Fruit fly (Drosophila melanogaster): ENCODE measurements around the gene CG14443.

Gene CG14443

dm6 chrX:6661880-6662279, 28.1 kb downstream of the CG14443 start:
- peak; percentile 12 for TF ChIP-seq pdm3 (GFP tag; optimal IDR thresholded peaks at IDR 0.05)
- no peak for TF ChIP-seq CG6808 (GFP tag; optimal IDR thresholded peaks at IDR 0.05)
- peak; percentile 44; the same call in 1 of the 3 replicates for TF ChIP-seq eg (GFP tag; IDR thresholded peaks at IDR 0.05)
- peak; percentile 9 for TF ChIP-seq Sox14 (GFP tag; optimal IDR thresholded peaks at IDR 0.05)
- TF ChIP-seq CG6792 (GFP tag; optimal IDR thresholded peaks at IDR 0.05): no peak
- no peak for TF ChIP-seq CG6163 (GFP tag; IDR thresholded peaks at IDR 0.05)
- TF ChIP-seq Eip78C (GFP tag): peak; percentile 34
- TF ChIP-seq svp (GFP tag): peak; percentile 74
- peak; percentile 15 for TF ChIP-seq Hr4 (GFP tag; optimal IDR thresholded peaks at IDR 0.05)
- TF ChIP-seq dac (GFP tag; optimal IDR thresholded peaks at IDR 0.05): peak; percentile 2
- TF ChIP-seq CG32006 (GFP tag; optimal IDR thresholded peaks at IDR 0.05): peak; percentile 15
- peak; percentile 35 for TF ChIP-seq CG6276 (GFP tag; optimal IDR thresholded peaks at IDR 0.05)
- TF ChIP-seq CG15336 (GFP tag; IDR thresholded peaks at IDR 0.05): 0 out of 2 replicates have a peak, but pooled peaks have one; percentile 2
- no peak for TF ChIP-seq net (GFP tag; optimal IDR thresholded peaks at IDR 0.05)
- peak; percentile 0 for TF ChIP-seq CG10631 (GFP tag; optimal IDR thresholded peaks at IDR 0.05)

dm6 chrX:6662378-6662777, 28.6 kb downstream of the CG14443 start:
- TF ChIP-seq vri (GFP tag; optimal IDR thresholded peaks at IDR 0.05): peak; percentile 86
- TF ChIP-seq CG11762 (GFP tag; optimal IDR thresholded peaks at IDR 0.05; ENCODE audit: insufficient read depth): no peak

DNA sequence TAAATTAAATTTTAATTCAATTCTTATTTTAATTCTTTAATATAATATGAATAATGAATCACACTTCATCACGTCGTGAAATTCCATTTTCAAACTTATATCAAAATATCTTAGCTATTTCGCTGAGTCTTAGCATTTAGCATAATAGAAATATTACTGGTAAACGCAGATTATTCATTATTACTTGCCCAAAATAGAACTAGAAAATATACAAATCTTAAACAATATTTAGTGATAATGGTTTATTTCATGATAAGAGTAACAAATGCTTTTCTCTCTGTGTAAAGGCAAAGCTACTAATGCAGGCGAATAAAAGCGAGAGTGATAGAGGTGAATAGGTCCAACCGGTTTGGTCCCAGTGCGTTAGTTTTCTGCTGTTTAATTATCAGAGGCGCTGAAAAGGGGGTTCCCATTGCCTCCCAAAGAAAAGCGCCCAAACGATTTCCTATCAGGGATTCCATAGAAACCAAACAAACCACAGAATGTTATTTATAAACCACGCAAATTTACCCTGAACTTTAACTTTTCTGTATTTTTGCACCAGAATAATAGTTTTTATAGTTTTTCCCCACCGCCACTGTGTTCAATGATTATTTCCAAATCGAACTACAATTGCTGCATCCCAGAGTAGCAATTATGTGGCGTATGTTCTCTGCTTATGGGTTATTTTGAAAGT, 29.3 kb downstream of the CG14443 start:
- TF ChIP-seq Eip93F (GFP tag; optimal IDR thresholded peaks at IDR 0.05) (no peak), CG4318 (GFP tag; optimal IDR thresholded peaks at IDR 0.05) (peak; percentile 62), CG34406 (GFP tag; optimal IDR thresholded peaks at IDR 0.05) (no peak), Met (GFP tag; optimal IDR thresholded peaks at IDR 0.05) (no peak), net (GFP tag; optimal IDR thresholded peaks at IDR 0.05) (peak; percentile 7), Eip78C (GFP tag) (peak; percentile 80), Ets21C (GFP tag; optimal IDR thresholded peaks at IDR 0.05) (no peak), CG3032 (tag; optimal IDR thresholded peaks at IDR 0.05) (no peak), Smox (GFP tag; optimal IDR thresholded peaks at IDR 0.05) (no peak), salr (GFP tag; optimal IDR thresholded peaks at IDR 0.05) (peak in 1 of 2 experiments; percentile 58), CG3919 (GFP tag; optimal IDR thresholded peaks at IDR 0.05) (no peak), CG8119 (GFP tag; IDR thresholded peaks at IDR 0.05) (peak; percentile 64), dac (GFP tag; optimal IDR thresholded peaks at IDR 0.05) (peak; percentile 15), Ets96B (tag; optimal IDR thresholded peaks at IDR 0.05) (no peak), CG11294 (GFP tag; IDR thresholded peaks at IDR 0.05) (peak; percentile 18; the same call in 1 of the 2 replicates), CG16779 (tag; optimal IDR thresholded peaks at IDR 0.05) (peak; percentile 30), Eip75B (GFP tag; optimal IDR thresholded peaks at IDR 0.05) (peak; percentile 16), pdm3 (GFP tag; optimal IDR thresholded peaks at IDR 0.05) (peak; percentile 20), CG32006 (GFP tag; optimal IDR thresholded peaks at IDR 0.05) (peak; percentile 85), CG6276 (GFP tag; optimal IDR thresholded peaks at IDR 0.05) (peak; percentile 67), CG6808 (GFP tag; optimal IDR thresholded peaks at IDR 0.05) (no peak), eg (GFP tag; IDR thresholded peaks at IDR 0.05) (peak; percentile 69), Hr4 (GFP tag; optimal IDR thresholded peaks at IDR 0.05) (peak; percentile 74), OdsH (GFP tag; optimal IDR thresholded peaks at IDR 0.05) (peak; percentile 43), CG7368 (GFP tag; optimal IDR thresholded peaks at IDR 0.05) (no peak), CG6163 (GFP tag; IDR thresholded peaks at IDR 0.05) (peak; percentile 41; the same call in 1 of the 3 replicates), CG15336 (GFP tag; IDR thresholded peaks at IDR 0.05) (peak; percentile 72), achi (GFP tag; optimal IDR thresholded peaks at IDR 0.05) (no peak)

DNA sequence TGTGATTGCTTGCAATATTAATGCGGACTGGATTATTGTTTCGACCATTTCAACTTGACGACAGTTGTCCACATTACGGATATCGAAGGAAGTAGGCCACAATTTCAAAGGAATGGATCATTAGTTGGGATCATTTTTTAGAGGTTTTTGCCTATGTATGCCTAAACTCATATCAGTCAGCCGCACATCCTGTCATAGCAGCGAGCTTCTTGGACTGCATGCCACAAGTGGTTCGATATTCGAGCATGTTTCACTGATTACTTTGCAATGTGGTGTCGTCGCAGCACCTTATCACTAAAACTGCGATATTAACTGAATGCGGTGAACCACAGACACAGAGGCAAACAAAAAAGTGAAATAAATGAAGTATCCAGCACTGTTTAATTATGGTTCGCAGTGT, 30.2 kb downstream of the CG14443 start:
- no peak for TF ChIP-seq CG31627 (GFP tag; optimal IDR thresholded peaks at IDR 0.05)
- no peak for TF ChIP-seq salr (GFP tag; optimal IDR thresholded peaks at IDR 0.05)
- no peak for TF ChIP-seq CG10631 (GFP tag; optimal IDR thresholded peaks at IDR 0.05)
- no peak for TF ChIP-seq CG8319 (GFP tag; optimal IDR thresholded peaks at IDR 0.05)
